Worm (Caenorhabditis elegans) whole organism, L4 larva: ENCODE data around the gene pafo-1.

Experiments
- duxl-1 ChIP-seq: sonication (generic microtip); optimal IDR thresholded peaks from 2 replicates; lab custom pipeline; 2016; ENCODE audit warnings: mild to moderate bottlenecking, missing genetic modification characterization, moderate library complexity, missing compliant biosample characterization; ENCODE audit not compliant: poor library complexity
- skn-1 ChIP-seq: fragments of 150-350 bp; optimal IDR thresholded peaks from 2 replicates; lab custom pipeline; 2014; ENCODE audit warnings: missing biosample characterization, missing genetic modification characterization

DNA sequence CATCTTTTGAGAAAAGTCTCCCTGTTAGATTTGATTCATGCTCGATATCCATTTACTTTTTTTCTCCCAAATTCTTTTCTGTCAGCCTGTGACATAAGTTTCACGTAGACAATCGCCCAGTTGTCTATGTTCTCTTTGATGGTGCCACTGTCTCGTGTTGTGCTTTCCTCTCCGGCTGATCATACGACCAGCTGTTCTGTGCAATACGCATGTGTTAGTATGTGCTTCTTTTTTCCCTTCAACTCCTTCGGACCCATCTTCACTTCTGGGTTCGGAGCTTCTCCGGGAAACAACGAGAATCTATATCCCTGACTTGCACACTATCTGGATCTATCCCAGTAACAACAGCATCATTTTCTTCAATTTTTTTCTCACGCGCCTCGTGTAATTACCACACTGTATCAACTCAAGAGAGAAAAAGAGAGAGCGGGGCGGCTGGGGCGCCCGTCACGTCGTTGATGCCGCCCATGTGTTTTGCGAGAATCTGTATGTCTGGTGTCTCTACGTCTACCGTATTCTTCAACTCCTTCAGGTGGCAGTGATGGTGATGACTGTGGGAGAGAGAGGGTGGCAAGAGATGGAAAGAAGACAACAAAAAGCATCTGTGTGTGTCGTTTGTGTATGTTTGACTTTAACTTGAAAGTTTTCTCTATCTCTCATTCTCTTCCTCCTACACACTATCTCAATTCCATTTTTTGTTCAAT, 10.5 kb downstream of the pafo-1 start:
- TF ChIP-seq skn-1 (tag; lab: Kevin White, UChicago) (no peak), duxl-1 (no peak)
